Worm (Caenorhabditis elegans) whole organism, L2 larva: ENCODE measurements around the gene unc-93.

Experiments used
- ZK546.5 ChIP-seq: sonication (generic microtip); optimal IDR thresholded peaks from 2 replicates; lab custom pipeline; 2017; ENCODE audit warnings: missing biosample characterization, missing genetic modification characterization
- ama-1 ChIP-seq: fragments of 150-350 bp; optimal IDR thresholded peaks from 2 replicates; lab custom pipeline; 2018; ENCODE audit warnings: inconsistent platforms
- elt-3 ChIP-seq: sonication (generic microtip); optimal IDR thresholded peaks from 2 replicates; lab custom pipeline; 2017; ENCODE audit warnings: missing biosample characterization, missing genetic modification characterization
- sma-3 ChIP-seq: sonication (generic microtip); optimal IDR thresholded peaks from 2 replicates; lab custom pipeline; 2016; ENCODE audit warnings: missing genetic modification reagents, missing genetic modification characterization, missing compliant biosample characterization
- snpc-4 ChIP-seq: fragments of 150-350 bp; optimal IDR thresholded peaks from 2 replicates; lab custom pipeline; 2014; ENCODE audit warnings: missing biosample characterization, missing genetic modification characterization
- ztf-11 ChIP-seq: sonication (generic microtip); optimal IDR thresholded peaks from 2 replicates; lab custom pipeline; 2017; ENCODE audit warnings: missing biosample characterization, missing genetic modification characterization

- TF ChIP-seq sma-3 (GFP tag; lab: Kevin White, UChicago) (no peak), elt-3 (tag; lab: Kevin White, UChicago) (no peak), ZK546.5 (tag; lab: Kevin White, UChicago) (no peak), snpc-4 (tag; lab: Kevin White, UChicago) (no peak), ama-1 (lab: Kevin White, UChicago) (no peak), ztf-11 (no peak)
Measured at ce11 chrIII:3612882-3613479, 31.2 kb upstream of the unc-93 start.
